Worm (Caenorhabditis elegans) whole organism, late embryonic: ENCODE data around the gene tdp-1.

Experiments
- Y22D7AL.16 ChIP-seq: sonication (generic microtip); optimal IDR thresholded peaks from 2 replicates; lab custom pipeline; 2016; ENCODE audit warnings: missing genetic modification characterization, missing compliant biosample characterization
- ceh-31 ChIP-seq: sonication (generic microtip); optimal IDR thresholded peaks from 2 replicates; lab custom pipeline; 2016; ENCODE audit warnings: missing genetic modification characterization, missing compliant biosample characterization
- hlh-8 ChIP-seq: sonication (generic microtip); optimal IDR thresholded peaks from 2 replicates; lab custom pipeline; 2016; ENCODE audit warnings: missing genotype, missing genetic modification characterization, missing compliant biosample characterization
- pqm-1 ChIP-seq: sonication (generic microtip); optimal IDR thresholded peaks from 2 replicates; lab custom pipeline; 2016; ENCODE audit warnings: missing genetic modification characterization, missing compliant biosample characterization
- rnt-1 ChIP-seq: sonication (generic microtip); optimal IDR thresholded peaks from 2 replicates; lab custom pipeline; 2016; ENCODE audit warnings: missing genetic modification characterization, missing compliant biosample characterization
- sox-2 ChIP-seq: fragments of 200-800 bp; sonication (Bioruptor generic); IDR thresholded peaks from 2 replicates; pipeline ENCODE4 v1.3.6; 2022; ENCODE audit warnings: missing genetic modification reagents, missing genetic modification characterization, missing compliant biosample characterization

DNA sequence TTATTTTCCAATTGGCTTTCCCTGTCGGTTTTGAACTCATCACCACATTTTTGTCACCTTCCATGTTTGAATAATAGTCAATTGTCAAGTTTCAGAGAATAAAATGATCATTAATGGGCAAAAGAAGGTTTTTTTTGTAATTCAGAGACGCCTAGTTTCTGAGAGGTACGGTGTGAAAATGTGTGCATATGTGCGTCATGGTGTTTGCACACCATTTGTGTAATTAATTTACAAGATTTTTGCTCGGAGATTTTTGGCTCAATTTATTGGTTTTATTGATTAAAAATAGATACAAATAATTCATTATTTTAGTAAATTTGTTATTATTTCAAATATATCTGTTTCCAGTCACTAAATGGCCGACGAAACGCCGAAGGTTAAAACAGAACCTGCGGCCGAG lies at the start of gene tdp-1, which contains the start of gene F44G4.3:
- no peak for TF ChIP-seq ceh-31 (tag; lab: Kevin White, UChicago)
- no peak for TF ChIP-seq Y22D7AL.16 (tag; lab: Kevin White, UChicago)
- TF ChIP-seq pqm-1, result no peak
- no peak for TF ChIP-seq rnt-1 (tag; lab: Kevin White, UChicago)
- TF ChIP-seq sox-2 (GFP tag; lab: Robert Waterston, UW), result no peak
- no peak for TF ChIP-seq hlh-8
